In genomic region chr3R:30887711-30888549, dm6 we compare ENCODE assay signal across 1 fruit fly cellular context.
TF ChIP-seq lines count a peak whose summit lies in the region.

No protein-coding gene starts in this region.

TF ChIP-seq in whole organism, embryonic, 481 proteins besides CTCF, POLR2A, EP300 and RAD21 (continued from another document):
- no peak for TF ChIP-seq abd-A (tag; optimal IDR thresholded peaks at IDR 0.05; lab: Kevin White, UChicago)
- TF ChIP-seq HLH3B (GFP tag; IDR thresholded peaks at IDR 0.05; lab: Robert Waterston, UW) = peak; percentile 67
- TF ChIP-seq Rfx (GFP tag; IDR thresholded peaks at IDR 0.05; lab: Robert Waterston, UW) = peak; percentile 74
- peak; percentile 66 for TF ChIP-seq CG6689 (GFP tag; IDR thresholded peaks at IDR 0.05; lab: Robert Waterston, UW)
- TF ChIP-seq Kr (GFP tag; optimal IDR thresholded peaks at IDR 0.05; lab: Kevin White, UChicago) = no peak
- TF ChIP-seq Lim3 (GFP tag; IDR thresholded peaks at IDR 0.05; lab: Robert Waterston, UW) = no peak
- peak; percentile 42 for TF ChIP-seq Myb (GFP tag; optimal IDR thresholded peaks at IDR 0.05; lab: Kevin White, UChicago)
- TF ChIP-seq CG15479 (GFP tag; optimal IDR thresholded peaks at IDR 0.05; lab: Kevin White, UChicago) = peak; percentile 89
- TF ChIP-seq dmrt99B (tag; optimal IDR thresholded peaks at IDR 0.05; lab: Kevin White, UChicago) = peak; percentile 73
- peak; percentile 82 for TF ChIP-seq bab2 (GFP tag; optimal IDR thresholded peaks at IDR 0.05; lab: Kevin White, UChicago)
- peak; percentile 46 for TF ChIP-seq gsb-n (tag; optimal IDR thresholded peaks at IDR 0.05; lab: Kevin White, UChicago)
- peak; percentile 49 for TF ChIP-seq fd3F (GFP tag; optimal IDR thresholded peaks at IDR 0.05; lab: Kevin White, UChicago)
- no peak for TF ChIP-seq nerfin-2 (GFP tag; IDR thresholded peaks at IDR 0.05; lab: Robert Waterston, UW; ENCODE audit: partially characterized antibody)
- TF ChIP-seq Dfd (GFP tag; optimal IDR thresholded peaks at IDR 0.05; lab: Kevin White, UChicago) = no peak
- TF ChIP-seq CG8924 (tag; optimal IDR thresholded peaks at IDR 0.05; lab: Kevin White, UChicago) = peak; percentile 52
- peak; percentile 44; the same call in 1 of the 3 replicates for TF ChIP-seq CG2199 (GFP tag; IDR thresholded peaks at IDR 0.05; lab: Robert Waterston, UW)
- 0 out of 2 replicates have a peak, but pooled peaks have one; percentile 20 for TF ChIP-seq crol (GFP tag; IDR thresholded peaks at IDR 0.05; lab: Robert Waterston, UW)
- no peak for TF ChIP-seq Dp (GFP tag; optimal IDR thresholded peaks at IDR 0.05; lab: Kevin White, UChicago)
- TF ChIP-seq nau (GFP tag; optimal IDR thresholded peaks at IDR 0.05; lab: Kevin White, UChicago) = no peak
- peak; percentile 47; the same call in 1 of the 2 replicates for TF ChIP-seq CG3847 (GFP tag; IDR thresholded peaks at IDR 0.05; lab: Robert Waterston, UW)
- peak; percentile 96 for TF ChIP-seq Ets65A (GFP tag; lab: Kevin White, UChicago)
- peak; percentile 40; the same call in 1 of the 2 replicates for TF ChIP-seq stc (GFP tag; IDR thresholded peaks at IDR 0.05; lab: Robert Waterston, UW)
- TF ChIP-seq CG12155 (GFP tag; optimal IDR thresholded peaks at IDR 0.05; lab: Kevin White, UChicago) = peak; percentile 56
- TF ChIP-seq Oli (tag; optimal IDR thresholded peaks at IDR 0.05; lab: Kevin White, UChicago) = peak; percentile 60
